Worm (Caenorhabditis elegans) whole organism, late embryonic: ENCODE results near the gene T28D6.6.

ENCODE experiments used
- ama-1 ChIP-seq: fragments of 150-350 bp; optimal IDR thresholded peaks from 2 replicates; lab custom pipeline; 2014
- ceh-2 ChIP-seq: sonication (generic microtip); optimal IDR thresholded peaks from 2 replicates; lab custom pipeline; 2016; ENCODE audit warnings: missing genotype, missing genetic modification characterization, missing compliant biosample characterization
- ceh-24 ChIP-seq: sonication (generic microtip); optimal IDR thresholded peaks from 2 replicates; lab custom pipeline; 2016; ENCODE audit warnings: mild to moderate bottlenecking, missing genetic modification characterization, missing compliant biosample characterization
- ceh-9 ChIP-seq: sonication (generic microtip); optimal IDR thresholded peaks from 2 replicates; lab custom pipeline; 2016; ENCODE audit warnings: mild to moderate bottlenecking, missing genetic modification characterization, inconsistent platforms, missing compliant biosample characterization
- fkh-6 ChIP-seq: sonication (generic microtip); optimal IDR thresholded peaks from 2 replicates; lab custom pipeline; 2016; ENCODE audit warnings: missing genetic modification characterization, missing compliant biosample characterization
- hlh-15 ChIP-seq: sonication (generic microtip); optimal IDR thresholded peaks from 2 replicates; lab custom pipeline; 2016; ENCODE audit warnings: missing genetic modification characterization, missing compliant biosample characterization
- lim-6 ChIP-seq: sonication (generic microtip); optimal IDR thresholded peaks from 2 replicates; lab custom pipeline; 2016; ENCODE audit warnings: missing genetic modification characterization, missing compliant biosample characterization
- mec-3 ChIP-seq: sonication (generic microtip); optimal IDR thresholded peaks from 2 replicates; lab custom pipeline; 2016; ENCODE audit warnings: borderline replicate concordance, missing genetic modification characterization, missing compliant biosample characterization
- nfya-1 ChIP-seq: sonication (generic microtip); optimal IDR thresholded peaks from 2 replicates; lab custom pipeline; 2017; ENCODE audit warnings: missing genetic modification characterization, mild to moderate bottlenecking, missing compliant biosample characterization, antibody characterized with exemption, moderate library complexity
- pha-4 ChIP-seq: fragments of 150-350 bp; optimal IDR thresholded peaks from 2 replicates; lab custom pipeline; 2018; ENCODE audit warnings: missing biosample characterization, missing genetic modification reagents, missing genetic modification characterization
- sox-2 ChIP-seq: fragments of 200-800 bp; sonication (Bioruptor generic); IDR thresholded peaks from 2 replicates; pipeline ENCODE4 v1.3.6; 2022; ENCODE audit warnings: missing genetic modification reagents, missing genetic modification characterization, missing compliant biosample characterization
- tbx-7 ChIP-seq: sonication (generic microtip); optimal IDR thresholded peaks from 2 replicates; lab custom pipeline; 2016; ENCODE audit warnings: missing genotype, missing genetic modification characterization, missing compliant biosample characterization
- unc-86 ChIP-seq: sonication (generic microtip); optimal IDR thresholded peaks from 2 replicates; lab custom pipeline; 2016; ENCODE audit warnings: missing genetic modification characterization, missing compliant biosample characterization

DNA sequence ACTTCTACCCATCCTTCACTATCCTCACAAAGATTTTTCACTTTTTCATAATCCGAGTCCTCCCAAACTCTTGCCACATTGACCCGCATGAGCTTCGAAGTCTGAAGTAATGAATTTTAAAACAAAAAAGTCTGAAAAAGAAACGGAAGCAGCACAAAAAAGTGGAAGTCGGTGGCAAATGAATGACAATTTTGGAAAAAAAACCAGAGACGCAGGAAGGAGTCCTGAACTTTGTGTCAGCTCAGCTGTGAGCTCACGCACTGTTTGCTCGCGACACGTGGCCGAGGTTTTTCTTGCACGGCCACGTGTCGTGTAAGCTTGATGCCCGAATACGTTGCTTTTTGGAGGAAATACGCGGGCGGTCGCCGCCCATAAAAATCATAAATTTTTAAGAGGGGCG lies 3.5 kb upstream of the T28D6.6 start, which contains the start of gene T28D6.7:
- no peak for TF ChIP-seq tbx-7 (tag; lab: Kevin White, UChicago)
- TF ChIP-seq ceh-24 (tag; lab: Kevin White, UChicago), result no peak
- TF ChIP-seq fkh-6 (tag; lab: Kevin White, UChicago), result no peak
- TF ChIP-seq nfya-1 (tag; lab: Kevin White, UChicago), result no peak
- TF ChIP-seq ceh-2, result no peak
- no peak for TF ChIP-seq hlh-15 (tag; lab: Kevin White, UChicago)
- no peak for TF ChIP-seq mec-3 (tag; lab: Kevin White, UChicago)
- no peak for TF ChIP-seq sox-2
- TF ChIP-seq lim-6 (tag; lab: Kevin White, UChicago), result no peak
- TF ChIP-seq ceh-9 (tag; lab: Kevin White, UChicago), result no peak
- no peak for TF ChIP-seq unc-86 (tag; lab: Kevin White, UChicago)
- no peak for TF ChIP-seq ama-1 (lab: Kevin White, UChicago)
- no peak for TF ChIP-seq pha-4 (tag; lab: Kevin White, UChicago)
